Worm (Caenorhabditis elegans) whole organism, L4/young adult: Measurements from ENCODE around the gene far-3.

ENCODE experiments used
- W03F9.2 ChIP-seq: fragments of 150-350 bp; optimal IDR thresholded peaks from 2 replicates; lab custom pipeline; 2014; ENCODE audit warnings: missing biosample characterization, missing genetic modification characterization
- dao-5 ChIP-seq: sonication (generic microtip); optimal IDR thresholded peaks from 2 replicates; lab custom pipeline; 2016; ENCODE audit warnings: missing genotype, missing genetic modification characterization, moderate library complexity, missing compliant biosample characterization
- him-1 ChIP-seq: sonication (generic microtip); optimal IDR thresholded peaks from 2 replicates; lab custom pipeline; 2016; ENCODE audit warnings: missing genotype, missing genetic modification reagents, missing genetic modification characterization, missing compliant biosample characterization

The far-3 gene

DNA sequence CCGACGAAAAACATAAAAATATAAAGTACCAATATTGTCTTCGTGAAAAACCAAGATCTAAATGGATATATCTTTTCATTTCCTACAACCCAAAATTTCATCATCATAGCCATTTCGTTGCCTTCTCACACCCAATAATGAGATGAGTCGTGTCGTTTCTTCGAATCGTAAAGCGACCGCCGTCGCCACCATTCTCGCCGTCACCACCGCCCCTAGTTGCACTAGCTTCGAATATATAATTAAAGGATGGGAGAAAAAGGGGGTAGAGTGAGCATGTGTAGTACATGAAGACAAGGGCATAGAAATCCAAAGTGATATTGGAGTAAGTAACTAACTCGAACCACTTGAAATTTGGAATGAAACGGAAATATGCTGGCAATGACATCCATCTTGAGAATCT is 24.9 kb upstream of the far-3 start:
- no peak for TF ChIP-seq W03F9.2 (tag; lab: Kevin White, UChicago)
- TF ChIP-seq him-1 (tag; lab: Kevin White, UChicago) = no peak
- no peak for TF ChIP-seq dao-5 (tag; lab: Kevin White, UChicago)

DNA sequence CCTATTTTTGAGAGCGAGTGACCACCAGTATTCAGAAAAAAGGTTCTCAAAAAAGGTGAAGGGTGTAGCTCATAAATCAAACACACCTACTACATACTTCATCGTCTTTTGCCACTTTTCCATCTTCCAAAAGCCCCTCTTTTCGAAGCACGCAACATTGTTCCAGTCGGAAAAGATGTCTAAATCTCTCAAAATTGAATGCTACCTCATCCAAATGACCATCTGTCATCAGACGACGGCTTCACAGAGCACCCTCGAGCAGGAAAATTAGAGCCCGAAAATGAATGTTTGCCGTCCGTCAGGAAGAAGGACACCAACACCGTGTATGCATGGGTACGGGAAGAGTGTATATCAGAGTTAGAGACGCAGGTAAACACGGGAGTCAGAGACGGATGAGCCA is 24.2 kb upstream of the far-3 start:
- TF ChIP-seq dao-5 (tag; lab: Kevin White, UChicago) (no peak), him-1 (tag; lab: Kevin White, UChicago) (no peak), W03F9.2 (tag; lab: Kevin White, UChicago) (no peak)

DNA sequence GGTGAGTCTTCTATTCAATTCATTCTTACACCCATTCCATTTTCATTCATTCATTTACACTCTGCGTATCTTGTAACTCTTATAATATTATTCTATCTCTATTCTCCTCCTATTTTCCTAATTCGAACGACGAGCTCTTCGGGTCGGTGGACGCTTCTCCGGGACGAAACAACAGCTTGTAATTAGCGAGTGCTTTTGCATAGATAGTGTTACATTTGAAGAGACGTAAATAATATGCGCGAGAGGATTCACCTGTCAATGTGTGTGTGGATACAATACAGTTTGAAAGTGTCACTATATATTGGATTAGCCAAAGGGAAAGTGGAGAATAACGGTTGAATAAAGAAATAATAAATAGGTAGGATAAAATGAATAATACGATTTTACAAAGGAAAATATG is 23.3 kb upstream of the far-3 start:
- TF ChIP-seq W03F9.2 (tag; lab: Kevin White, UChicago) (no peak), dao-5 (tag; lab: Kevin White, UChicago) (no peak), him-1 (tag; lab: Kevin White, UChicago) (no peak)

DNA sequence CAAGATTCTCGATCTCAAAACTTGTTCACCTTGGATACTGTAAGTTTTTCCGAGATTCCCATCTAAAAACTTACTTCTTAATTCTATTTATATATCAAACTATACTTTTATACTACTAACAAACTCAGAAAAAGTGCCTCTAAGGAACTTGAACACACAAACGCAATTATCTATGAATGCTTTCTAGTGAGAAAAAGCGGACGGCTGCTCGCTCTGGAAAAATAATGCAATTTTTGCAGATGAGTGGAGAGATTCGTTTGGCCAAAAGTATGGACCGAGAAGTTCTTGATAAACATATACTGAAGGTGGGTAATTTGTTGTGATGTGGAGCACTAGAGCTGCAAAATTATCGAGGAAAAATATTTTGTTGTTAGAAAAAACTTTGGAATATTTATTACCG is 22.7 kb upstream of the far-3 start:
- TF ChIP-seq him-1 (tag; lab: Kevin White, UChicago) (no peak), dao-5 (tag; lab: Kevin White, UChicago) (no peak), W03F9.2 (tag; lab: Kevin White, UChicago) (no peak)

DNA sequence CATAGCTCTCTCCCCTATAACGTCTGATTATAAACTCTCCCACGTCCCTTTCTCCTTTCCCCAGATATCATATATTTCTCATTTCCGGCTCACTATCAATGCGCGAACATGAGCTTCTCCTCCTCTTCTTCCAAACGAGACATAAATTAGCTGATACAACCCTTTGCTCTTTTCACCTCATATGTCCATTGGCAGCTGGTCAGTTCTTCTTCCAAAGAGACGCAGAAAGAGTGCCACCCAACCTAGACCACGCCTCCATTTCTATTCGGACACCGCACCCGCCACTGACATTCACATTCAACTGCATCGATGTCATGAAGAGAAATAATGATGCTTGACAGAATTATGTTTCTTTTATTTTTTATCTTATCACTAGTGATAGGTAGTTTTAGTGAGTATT is 21.4 kb upstream of the far-3 start, which contains the start of gene fmi-1:
TSS of gene fmi-1 (plus strand) at position 301 of the 400 bp plus-strand sequence.
- TF ChIP-seq dao-5 (tag; lab: Kevin White, UChicago) (no peak), W03F9.2 (tag; lab: Kevin White, UChicago) (no peak), him-1 (tag; lab: Kevin White, UChicago) (no peak)

DNA sequence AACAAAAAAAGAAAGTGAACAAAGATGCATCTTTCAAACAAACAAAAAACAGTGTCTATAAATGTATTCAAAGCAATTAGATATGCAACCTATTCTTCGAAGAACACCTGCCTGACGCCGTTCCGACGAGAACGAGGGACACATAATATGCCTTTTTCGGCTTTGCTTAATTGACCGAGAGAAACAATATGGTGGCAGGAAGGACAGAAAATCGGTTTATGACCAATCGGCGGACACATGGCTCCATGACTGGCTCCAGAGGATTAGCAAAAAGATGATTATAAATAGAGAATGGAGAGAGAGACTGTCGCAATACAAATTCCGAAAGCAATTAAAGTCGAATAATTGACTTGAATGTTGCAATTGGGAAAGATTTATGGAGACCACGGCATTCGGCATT is 20.9 kb upstream of the far-3 start:
- TF ChIP-seq W03F9.2 (tag; lab: Kevin White, UChicago) (no peak), him-1 (tag; lab: Kevin White, UChicago) (no peak), dao-5 (tag; lab: Kevin White, UChicago) (no peak)

DNA sequence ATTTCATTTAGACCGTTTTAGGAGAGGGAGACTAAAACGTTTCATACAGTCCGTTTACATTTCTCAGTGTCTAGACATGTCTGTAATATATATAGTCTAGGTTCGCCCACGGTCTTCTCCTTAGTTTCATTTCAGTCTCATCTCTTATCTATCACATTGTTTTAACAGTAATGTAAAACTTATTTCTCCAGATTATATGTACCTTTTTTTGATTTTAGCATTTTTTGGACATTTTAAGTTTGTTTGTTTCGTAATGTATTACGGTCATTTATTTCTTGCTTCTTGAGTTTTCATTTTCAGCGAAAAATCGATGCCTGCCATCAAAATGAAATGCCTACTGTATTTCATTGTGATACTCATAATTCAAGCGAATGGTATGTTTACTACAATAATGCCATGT is 16.5 kb upstream of the far-3 start, which contains the start of gene F15B9.6:
TSS of gene F15B9.6 (plus strand) at position 301 of the 400 bp plus-strand sequence.
- TF ChIP-seq him-1 (tag; lab: Kevin White, UChicago) (no peak), dao-5 (tag; lab: Kevin White, UChicago) (no peak), W03F9.2 (tag; lab: Kevin White, UChicago) (no peak)

DNA sequence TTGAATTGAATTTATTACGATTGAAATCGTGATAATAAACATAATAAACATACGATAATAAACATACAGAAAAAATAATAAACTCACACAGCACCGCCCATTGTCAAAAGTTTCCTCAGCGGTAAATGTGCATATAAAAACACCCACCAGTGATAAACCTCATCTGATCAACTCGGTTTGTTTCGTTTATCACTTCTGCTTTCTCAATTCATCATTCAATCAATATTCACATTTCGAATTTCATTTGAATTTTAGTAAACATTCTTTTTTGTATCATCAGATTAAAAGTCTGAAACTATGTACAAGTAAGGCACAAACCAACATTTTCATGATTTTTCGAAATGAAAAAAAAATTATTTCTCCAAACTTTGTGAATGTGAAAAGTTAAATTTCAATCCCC is 15.8 kb upstream of the far-3 start, which contains the start of gene try-10:
TSS of gene try-10 (minus strand) at position 101 of the 400 bp plus-strand sequence.
- TF ChIP-seq W03F9.2 (tag; lab: Kevin White, UChicago) = no peak
- TF ChIP-seq dao-5 (tag; lab: Kevin White, UChicago) = no peak
- no peak for TF ChIP-seq him-1 (tag; lab: Kevin White, UChicago)

DNA sequence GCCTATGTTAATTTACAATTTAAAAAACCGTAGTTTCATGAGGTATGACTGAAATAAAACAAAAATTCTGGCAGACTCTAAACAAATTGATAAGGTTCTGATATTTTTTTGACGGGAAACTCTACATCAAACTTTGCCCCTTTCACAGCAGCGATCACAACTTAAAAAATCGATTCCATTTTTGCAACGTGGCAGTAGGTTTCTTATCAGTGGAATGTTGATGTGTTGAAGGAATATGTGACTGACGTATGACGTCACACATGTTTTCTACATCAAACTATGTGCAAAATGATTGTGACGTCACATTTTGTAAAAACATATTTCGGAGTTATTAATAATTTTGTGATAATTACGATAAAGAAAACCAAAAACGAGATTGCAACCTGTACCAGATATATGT is 14.6 kb upstream of the far-3 start:
- TF ChIP-seq W03F9.2 (tag; lab: Kevin White, UChicago) (no peak), dao-5 (tag; lab: Kevin White, UChicago) (no peak), him-1 (tag; lab: Kevin White, UChicago) (no peak)

DNA sequence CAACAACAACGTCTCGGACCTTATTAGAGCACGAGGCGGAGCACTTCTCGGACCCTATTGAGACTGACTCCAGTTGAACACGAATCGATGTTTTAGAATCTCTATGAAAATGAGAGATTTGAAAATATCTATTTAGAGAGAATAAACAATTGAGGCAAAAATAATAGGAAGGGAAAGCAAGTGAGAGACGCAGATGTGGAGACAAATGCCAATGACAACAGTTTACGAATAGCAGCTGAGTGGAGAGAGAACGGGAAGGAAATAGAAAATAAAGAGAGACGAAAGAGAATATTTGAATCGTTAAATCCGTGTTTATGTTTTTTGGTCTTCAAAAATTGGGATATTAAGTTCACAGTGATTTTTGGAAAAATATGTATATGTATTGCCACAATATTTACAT is 12.5 kb upstream of the far-3 start:
- TF ChIP-seq W03F9.2 (tag; lab: Kevin White, UChicago) (no peak), him-1 (tag; lab: Kevin White, UChicago) (no peak), dao-5 (tag; lab: Kevin White, UChicago) (no peak)

DNA sequence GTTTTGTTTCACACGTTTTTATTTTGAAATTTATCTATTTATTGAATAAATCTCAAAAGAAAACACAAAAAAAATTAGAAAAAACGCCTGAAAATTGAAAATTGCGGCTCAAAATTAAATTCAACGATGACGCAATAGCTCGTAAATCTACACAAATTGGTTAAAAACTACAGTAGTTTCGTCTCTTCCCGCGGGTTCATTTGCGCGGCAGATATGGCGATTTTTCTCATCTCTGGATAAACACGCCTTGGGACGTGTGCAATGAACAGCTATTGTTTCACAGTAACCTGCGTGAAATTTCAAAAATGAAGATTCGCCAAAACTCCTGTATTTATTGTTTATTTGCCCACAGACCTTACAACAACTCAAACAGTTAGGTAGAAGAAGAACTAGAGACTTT is 11.9 kb upstream of the far-3 start:
- no peak for TF ChIP-seq W03F9.2 (tag; lab: Kevin White, UChicago)
- no peak for TF ChIP-seq him-1 (tag; lab: Kevin White, UChicago)
- TF ChIP-seq dao-5 (tag; lab: Kevin White, UChicago) = no peak

DNA sequence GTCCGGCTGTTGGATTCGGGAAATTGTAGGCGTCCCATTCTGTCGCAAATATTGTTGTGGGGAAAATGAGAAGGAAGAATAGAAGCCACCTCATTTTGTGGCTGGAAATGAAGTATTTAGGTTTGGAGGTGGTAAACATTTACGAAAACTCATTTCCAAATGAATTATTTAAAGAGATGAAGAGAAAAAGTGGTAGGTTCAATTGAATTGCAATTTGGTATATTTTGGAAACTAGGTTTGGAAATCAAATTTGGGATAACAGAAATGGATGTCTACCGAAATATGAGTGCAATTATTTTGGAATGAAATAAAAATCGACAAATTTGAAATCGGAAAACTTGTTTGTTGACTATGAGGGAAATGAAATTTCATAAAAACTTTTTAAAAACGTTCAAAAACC is 11.5 kb upstream of the far-3 start, which contains the start of gene F15B9.10:
TSS of gene F15B9.10 (minus strand) at position 101 of the 400 bp plus-strand sequence.
- TF ChIP-seq him-1 (tag; lab: Kevin White, UChicago) (no peak), W03F9.2 (tag; lab: Kevin White, UChicago) (no peak), dao-5 (tag; lab: Kevin White, UChicago) (no peak)

DNA sequence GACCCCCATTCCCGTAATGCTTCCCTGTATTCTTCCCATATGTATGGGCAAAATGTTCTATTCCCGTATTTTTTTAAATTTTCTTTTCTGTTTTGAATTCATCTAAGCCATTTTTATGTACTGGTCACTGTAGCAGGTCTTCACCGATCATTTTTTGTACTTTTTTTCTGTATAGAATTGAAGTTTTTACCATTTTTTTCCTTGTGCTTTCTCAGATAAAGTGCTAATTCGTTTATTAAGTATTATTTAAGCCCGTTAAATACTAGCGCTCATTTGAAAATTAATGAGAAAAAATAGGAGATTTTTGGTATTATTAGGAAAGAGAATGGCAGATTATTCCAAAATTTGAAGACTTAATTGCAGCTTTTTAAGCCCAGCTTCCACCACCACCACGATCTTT is 9.4 kb upstream of the far-3 start:
- TF ChIP-seq him-1 (tag; lab: Kevin White, UChicago) (no peak), W03F9.2 (tag; lab: Kevin White, UChicago) (no peak)

DNA sequence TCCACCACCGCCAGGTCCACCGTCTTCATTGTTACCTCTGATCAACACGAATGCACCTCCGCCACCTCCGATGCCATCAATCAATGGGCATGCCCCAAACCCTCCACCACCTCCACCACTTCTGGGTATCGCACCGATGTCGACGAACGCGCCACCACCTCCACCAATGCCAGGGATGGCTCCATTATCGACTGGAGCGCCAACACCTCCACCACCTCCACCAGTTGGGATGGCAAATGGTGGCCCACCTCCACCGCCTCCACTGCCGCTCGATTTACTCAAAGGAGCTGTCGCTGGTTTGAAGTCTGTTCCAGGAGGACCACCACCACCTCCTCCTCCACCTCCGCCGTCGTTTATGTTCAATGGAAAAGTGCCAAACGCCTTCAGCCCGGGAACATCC is 7.1 kb upstream of the far-3 start:
- TF ChIP-seq W03F9.2 (tag; lab: Kevin White, UChicago) = no peak
- no peak for TF ChIP-seq dao-5 (tag; lab: Kevin White, UChicago)
- no peak for TF ChIP-seq him-1 (tag; lab: Kevin White, UChicago)
